Worm (Caenorhabditis elegans) whole organism, L2 larva: ENCODE results near the gene cka-1.
A peak's percentile ranks its signal among the peaks of the same experiment; 100 is the strongest.

Experiments used
- C34F6.9 ChIP-seq: fragments of 150-350 bp; optimal IDR thresholded peaks from 2 replicates; lab custom pipeline; 2014; ENCODE audit warnings: missing biosample characterization, missing genetic modification characterization
- F13H6.1 ChIP-seq: sonication (generic microtip); optimal IDR thresholded peaks from 2 replicates; lab custom pipeline; 2016; ENCODE audit warnings: missing genetic modification characterization, missing compliant biosample characterization
- R02D3.7 ChIP-seq: fragments of 150-350 bp; optimal IDR thresholded peaks from 2 replicates; lab custom pipeline; 2014; ENCODE audit warnings: missing biosample characterization, missing genetic modification characterization
- Y55F3AM.14 ChIP-seq: fragments of 200-800 bp; sonication (Bioruptor generic); optimal IDR thresholded peaks from 2 replicates; lab custom pipeline; 2018; ENCODE audit warnings: mild to moderate bottlenecking, missing genetic modification characterization, missing compliant biosample characterization
- ZK546.5 ChIP-seq: sonication (generic microtip); optimal IDR thresholded peaks from 2 replicates; lab custom pipeline; 2017; ENCODE audit warnings: missing biosample characterization, missing genetic modification characterization
- alr-1 ChIP-seq: fragments of 150-350 bp; optimal IDR thresholded peaks from 2 replicates; lab custom pipeline; 2014; ENCODE audit warnings: missing biosample characterization, missing genetic modification characterization
- aly-2 ChIP-seq: fragments of 150-350 bp; optimal IDR thresholded peaks from 2 replicates; lab custom pipeline; 2014; ENCODE audit warnings: missing biosample characterization, missing genetic modification characterization
- ama-1 ChIP-seq: fragments of 150-350 bp; optimal IDR thresholded peaks from 2 replicates; lab custom pipeline; 2018; ENCODE audit warnings: inconsistent platforms
- blmp-1 ChIP-seq: sonication (generic microtip); optimal IDR thresholded peaks from 2 replicates; lab custom pipeline; 2017; ENCODE audit warnings: missing genetic modification characterization, mild to moderate bottlenecking, missing compliant biosample characterization, antibody characterized with exemption, moderate library complexity; ENCODE audit not compliant: insufficient read depth
- ceh-16 ChIP-seq: fragments of 150-350 bp; optimal IDR thresholded peaks from 2 replicates; lab custom pipeline; 2014; ENCODE audit warnings: missing biosample characterization, missing genetic modification characterization
- ceh-82 ChIP-seq: fragments of 150-350 bp; optimal IDR thresholded peaks from 2 replicates; lab custom pipeline; 2014; ENCODE audit warnings: missing biosample characterization, missing genetic modification characterization
- crh-2 ChIP-seq: sonication (generic microtip); optimal IDR thresholded peaks from 2 replicates; lab custom pipeline; 2017; ENCODE audit warnings: missing biosample characterization, missing genetic modification characterization
- dmd-4 ChIP-seq: sonication (generic microtip); optimal IDR thresholded peaks from 2 replicates; lab custom pipeline; 2017; ENCODE audit warnings: missing biosample characterization, missing genetic modification characterization
- egl-27 ChIP-seq: sonication (generic microtip); optimal IDR thresholded peaks from 3 replicates; lab custom pipeline; 2017; ENCODE audit warnings: missing biosample characterization, missing genetic modification reagents, missing genetic modification characterization
- elt-1 ChIP-seq: fragments of 150-350 bp; optimal IDR thresholded peaks from 2 replicates; lab custom pipeline; 2014; ENCODE audit warnings: missing biosample characterization, missing genetic modification characterization
- elt-3 ChIP-seq: sonication (generic microtip); optimal IDR thresholded peaks from 2 replicates; lab custom pipeline; 2017; ENCODE audit warnings: missing biosample characterization, missing genetic modification characterization
- fos-1 ChIP-seq: fragments of 150-350 bp; optimal IDR thresholded peaks from 2 replicates; lab custom pipeline; 2014; ENCODE audit warnings: missing biosample characterization, missing genetic modification characterization
- gmeb-1 ChIP-seq: fragments of 150-350 bp; optimal IDR thresholded peaks from 2 replicates; lab custom pipeline; 2014; ENCODE audit warnings: missing biosample characterization, missing genetic modification characterization
- lin-11 ChIP-seq: fragments of 150-350 bp; sonication (generic microtip); optimal IDR thresholded peaks from 2 replicates; lab custom pipeline; 2014; ENCODE audit warnings: missing biosample characterization, missing genetic modification characterization, inconsistent platforms, mixed read lengths
- lin-13 ChIP-seq: fragments of 150-350 bp; optimal IDR thresholded peaks from 2 replicates; lab custom pipeline; 2014; ENCODE audit warnings: missing biosample characterization, missing genetic modification reagents, missing genetic modification characterization
- lin-39 ChIP-seq: fragments of 150-350 bp; optimal IDR thresholded peaks from 2 replicates; lab custom pipeline; 2014; ENCODE audit warnings: missing biosample characterization, missing genetic modification reagents, missing genetic modification characterization
- lsy-2 ChIP-seq, 2 experiments: fragments of 150-350 bp in 1 of 2; sonication (generic microtip) in 1 of 2; optimal IDR thresholded peaks; 2 replicates each; lab custom pipeline; 2014 to 2017; ENCODE audit warnings: missing biosample characterization in 2 of 2, missing genetic modification characterization in 2 of 2
- mab-5 ChIP-seq: fragments of 150-350 bp; optimal IDR thresholded peaks from 2 replicates; lab custom pipeline; 2014; ENCODE audit warnings: missing biosample characterization, missing genetic modification characterization
- mbf-1 ChIP-seq: sonication (generic microtip); optimal IDR thresholded peaks from 2 replicates; lab custom pipeline; 2017; ENCODE audit warnings: missing biosample characterization, missing genetic modification characterization
- mdl-1 ChIP-seq, 2 experiments: fragments of 150-350 bp in 1 of 2; sonication (generic microtip) in 1 of 2; optimal IDR thresholded peaks; 2 replicates each; lab custom pipeline; 2017; ENCODE audit warnings: missing biosample characterization in 2 of 2, missing genetic modification characterization in 2 of 2
- nhr-10 ChIP-seq: sonication (generic microtip); optimal IDR thresholded peaks from 2 replicates; lab custom pipeline; 2017; ENCODE audit warnings: missing biosample characterization, missing genetic modification characterization
- nhr-11 ChIP-seq: fragments of 150-350 bp; optimal IDR thresholded peaks from 2 replicates; lab custom pipeline; 2014; ENCODE audit warnings: missing biosample characterization, missing genetic modification characterization
- nhr-12 ChIP-seq: fragments of 150-350 bp; optimal IDR thresholded peaks from 2 replicates; lab custom pipeline; 2014; ENCODE audit warnings: missing biosample characterization, missing genetic modification characterization
- nhr-129 ChIP-seq: fragments of 150-350 bp; optimal IDR thresholded peaks from 2 replicates; lab custom pipeline; 2014; ENCODE audit warnings: missing biosample characterization, missing genetic modification characterization
- nhr-21 ChIP-seq: fragments of 150-350 bp; optimal IDR thresholded peaks from 2 replicates; lab custom pipeline; 2014; ENCODE audit warnings: missing biosample characterization, missing genetic modification characterization
- nhr-23 ChIP-seq: fragments of 150-350 bp; optimal IDR thresholded peaks from 2 replicates; lab custom pipeline; 2014; ENCODE audit warnings: missing biosample characterization, missing genetic modification reagents, missing genetic modification characterization
- nhr-237 ChIP-seq: fragments of 150-350 bp; optimal IDR thresholded peaks from 2 replicates; lab custom pipeline; 2014; ENCODE audit warnings: missing biosample characterization, missing genetic modification characterization
- nhr-25 ChIP-seq: fragments of 150-350 bp; sonication (generic microtip); optimal IDR thresholded peaks from 3 replicates; lab custom pipeline; 2014; ENCODE audit warnings: missing biosample characterization, missing genetic modification characterization
- nhr-6 ChIP-seq: fragments of 150-350 bp; optimal IDR thresholded peaks from 2 replicates; lab custom pipeline; 2014; ENCODE audit warnings: missing biosample characterization, missing genetic modification characterization
- nhr-77 ChIP-seq: fragments of 150-350 bp; optimal IDR thresholded peaks from 2 replicates; lab custom pipeline; 2014; ENCODE audit warnings: missing biosample characterization, missing genetic modification characterization
- peb-1 ChIP-seq: fragments of 150-350 bp; optimal IDR thresholded peaks from 2 replicates; lab custom pipeline; 2014; ENCODE audit warnings: missing biosample characterization, missing genetic modification characterization
- sem-4 ChIP-seq: fragments of 150-350 bp; optimal IDR thresholded peaks from 2 replicates; lab custom pipeline; 2014; ENCODE audit warnings: missing biosample characterization, missing genetic modification reagents, missing genetic modification characterization
- skn-1 ChIP-seq: sonication (generic microtip); optimal IDR thresholded peaks from 2 replicates; lab custom pipeline; 2017; ENCODE audit warnings: missing biosample characterization, missing genetic modification characterization
- sma-3 ChIP-seq: sonication (generic microtip); optimal IDR thresholded peaks from 2 replicates; lab custom pipeline; 2016; ENCODE audit warnings: missing genetic modification reagents, missing genetic modification characterization, missing compliant biosample characterization
- sma-9 ChIP-seq, 2 experiments: fragments of 150-350 bp in 1 of 2; sonication (generic microtip) in 1 of 2; optimal IDR thresholded peaks; 2 replicates each; lab custom pipeline; 2014 to 2016; ENCODE audit warnings: missing genetic modification characterization in 2 of 2, mild to moderate bottlenecking in 1 of 2, missing biosample characterization in 1 of 2, missing compliant biosample characterization in 1 of 2, missing genetic modification reagents in 1 of 2, moderate library complexity in 1 of 2
- snpc-4 ChIP-seq: fragments of 150-350 bp; optimal IDR thresholded peaks from 2 replicates; lab custom pipeline; 2014; ENCODE audit warnings: missing biosample characterization, missing genetic modification characterization
- unc-39 ChIP-seq: fragments of 150-350 bp; optimal IDR thresholded peaks from 2 replicates; lab custom pipeline; 2014; ENCODE audit warnings: missing biosample characterization, missing genetic modification characterization
- unc-55 ChIP-seq: fragments of 150-350 bp; sonication (generic microtip); optimal IDR thresholded peaks from 3 replicates; lab custom pipeline; 2014; ENCODE audit warnings: missing biosample characterization, missing genetic modification reagents, missing genetic modification characterization
- unc-62 ChIP-seq: fragments of 150-350 bp; optimal IDR thresholded peaks from 2 replicates; lab custom pipeline; 2014; ENCODE audit warnings: missing biosample characterization, missing genetic modification reagents, missing genetic modification characterization
- zag-1 ChIP-seq: fragments of 150-350 bp; optimal IDR thresholded peaks from 2 replicates; lab custom pipeline; 2014; ENCODE audit warnings: missing biosample characterization, missing genetic modification characterization
- ztf-1 ChIP-seq: fragments of 200-800 bp; sonication (Bioruptor generic); conservative IDR thresholded peaks from 2 replicates; pipeline ENCODE4 v1.3.6; 2022; ENCODE audit warnings: missing genetic modification characterization, missing compliant biosample characterization
- ztf-11 ChIP-seq: sonication (generic microtip); optimal IDR thresholded peaks from 2 replicates; lab custom pipeline; 2017; ENCODE audit warnings: missing biosample characterization, missing genetic modification characterization
- ztf-4 ChIP-seq: fragments of 150-350 bp; optimal IDR thresholded peaks from 2 replicates; lab custom pipeline; 2014; ENCODE audit warnings: missing biosample characterization, missing genetic modification characterization

The cka-1 gene

DNA sequence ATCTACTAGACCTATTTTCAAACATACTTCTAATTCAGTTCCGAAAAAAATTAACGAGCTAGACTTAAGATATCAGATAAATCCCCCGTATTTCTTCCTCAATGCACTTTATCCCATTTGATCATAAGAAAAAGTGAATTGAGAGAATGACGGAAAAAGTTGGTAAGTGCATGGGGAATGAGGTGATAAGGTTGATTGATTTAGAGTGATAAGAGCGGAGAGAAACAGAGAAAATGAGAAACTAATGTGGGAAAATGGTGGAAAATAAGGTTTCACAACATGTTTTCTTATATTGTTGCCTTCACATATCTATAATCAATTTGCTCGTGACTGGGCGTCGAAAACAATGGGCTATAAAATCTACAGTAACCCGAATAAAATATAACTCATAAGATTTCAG, 1.7 kb downstream of the cka-1 start:
- TF ChIP-seq gmeb-1 (no peak), nhr-10 (no peak), nhr-11 (tag; lab: Kevin White, UChicago) (no peak), ztf-1 (GFP tag; lab: Robert Waterston, UW) (no peak), nhr-129 (tag; lab: Kevin White, UChicago) (peak; percentile 33), Y55F3AM.14 (no peak), C34F6.9 (tag; lab: Kevin White, UChicago) (peak; percentile 3), ceh-16 (no peak), ZK546.5 (no peak), nhr-237 (tag; lab: Kevin White, UChicago) (no peak), nhr-23 (tag; lab: Kevin White, UChicago) (no peak), crh-2 (tag; lab: Kevin White, UChicago) (peak; percentile 61), unc-39 (tag; lab: Kevin White, UChicago) (no peak), zag-1 (tag; lab: Kevin White, UChicago) (no peak), peb-1 (tag; lab: Kevin White, UChicago) (no peak), ztf-4 (tag; lab: Kevin White, UChicago) (no peak), lin-13 (GFP tag; lab: Kevin White, UChicago) (no peak), unc-62 (GFP tag; lab: Kevin White, UChicago) (no peak), snpc-4 (tag; lab: Kevin White, UChicago) (no peak), egl-27 (tag; lab: Kevin White, UChicago) (no peak), R02D3.7 (tag; lab: Kevin White, UChicago) (no peak), lin-11 (no peak), mdl-1 (tag; optimal IDR thresholded peaks at IDR 0.05; lab: Kevin White, UChicago) (no peak), nhr-21 (tag; lab: Kevin White, UChicago) (no peak), lin-39 (tag; lab: Kevin White, UChicago) (no peak), ztf-11 (tag; lab: Kevin White, UChicago) (no peak), nhr-12 (tag; lab: Kevin White, UChicago) (no peak), nhr-25 (tag; lab: Kevin White, UChicago) (no peak), lsy-2 (tag; optimal IDR thresholded peaks at IDR 0.05; lab: Kevin White, UChicago) (peak in 1 of 2 experiments; percentile 63), ama-1 (lab: Kevin White, UChicago) (no peak), mab-5 (tag; lab: Kevin White, UChicago) (peak; percentile 31), alr-1 (tag; lab: Kevin White, UChicago) (no peak), ceh-82 (tag; lab: Kevin White, UChicago) (no peak), mbf-1 (no peak), sma-3 (peak; percentile 3), sem-4 (tag; lab: Kevin White, UChicago) (no peak), F13H6.1 (no peak), unc-55 (GFP tag; lab: Kevin White, UChicago) (no peak), dmd-4 (no peak), fos-1 (peak; percentile 92), aly-2 (tag; lab: Kevin White, UChicago) (no peak), nhr-6 (no peak), sma-9 (GFP tag; optimal IDR thresholded peaks at IDR 0.05; lab: Kevin White, UChicago) (peak; percentile 67), sma-9 (tag; optimal IDR thresholded peaks at IDR 0.05; lab: Kevin White, UChicago) (no peak), skn-1 (tag; lab: Kevin White, UChicago) (no peak), blmp-1 (tag; lab: Kevin White, UChicago) (peak; percentile 37), elt-1 (tag; lab: Kevin White, UChicago) (no peak), nhr-77 (no peak), elt-3 (tag; lab: Kevin White, UChicago) (no peak)
